Worm (Caenorhabditis elegans): ENCODE results near the gene atg-16.1.

DNA sequence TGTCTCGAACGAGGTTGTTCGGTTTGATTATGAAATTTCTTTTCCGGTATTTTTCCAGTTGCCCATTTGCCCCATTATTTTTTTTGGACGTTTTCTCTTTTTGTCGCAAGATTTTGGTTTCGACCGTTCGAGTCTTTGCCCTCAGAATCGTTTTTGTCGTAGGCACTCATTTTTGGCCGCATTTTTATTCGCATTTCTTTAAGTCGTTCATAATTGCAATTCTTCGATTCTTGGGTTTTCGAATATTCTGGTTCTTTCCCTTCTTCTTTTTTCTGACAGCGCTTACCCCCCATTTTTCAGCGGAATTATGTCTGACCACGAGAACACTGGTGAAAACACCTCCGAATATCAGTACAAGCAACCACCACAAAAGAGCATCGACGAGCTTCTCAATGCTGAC, 45.9 kb upstream of the atg-16.1 start, which contains the start of gene rhi-1:
- TF ChIP-seq Y56A3A.18 (GFP tag; IDR thresholded peaks at IDR 0.05) (no peak), K12H6.12 (tag; optimal IDR thresholded peaks at IDR 0.05) (no peak), bed-1 (GFP tag; IDR thresholded peaks at IDR 0.05) (no peak), rcor-1 (GFP tag; IDR thresholded peaks at IDR 0.05) (no peak), ets-4 (GFP tag; optimal IDR thresholded peaks at IDR 0.05) (no peak), snpc-4 (GFP tag; optimal IDR thresholded peaks at IDR 0.05) (no peak), snpc-4 (tag; optimal IDR thresholded peaks at IDR 0.05) (no peak), hmg-20 (GFP tag; IDR thresholded peaks at IDR 0.05) (no peak), Y95B8A.8 (GFP tag; IDR thresholded peaks at IDR 0.05) (no peak), nfya-1 (tag; optimal IDR thresholded peaks at IDR 0.05; ENCODE audit: borderline replicate concordance, insufficient read depth) (no peak), snpc-1.1 (tag; optimal IDR thresholded peaks at IDR 0.05; ENCODE audit: insufficient read depth) (no peak), F57A8.1 (GFP tag; optimal IDR thresholded peaks at IDR 0.05) (no peak)

All from whole organism, young adult.